Fruit fly (Drosophila melanogaster): ENCODE data around the gene dop.
A peak's percentile ranks its signal among the peaks of the same experiment; 100 is the strongest.

dop gene

DNA sequence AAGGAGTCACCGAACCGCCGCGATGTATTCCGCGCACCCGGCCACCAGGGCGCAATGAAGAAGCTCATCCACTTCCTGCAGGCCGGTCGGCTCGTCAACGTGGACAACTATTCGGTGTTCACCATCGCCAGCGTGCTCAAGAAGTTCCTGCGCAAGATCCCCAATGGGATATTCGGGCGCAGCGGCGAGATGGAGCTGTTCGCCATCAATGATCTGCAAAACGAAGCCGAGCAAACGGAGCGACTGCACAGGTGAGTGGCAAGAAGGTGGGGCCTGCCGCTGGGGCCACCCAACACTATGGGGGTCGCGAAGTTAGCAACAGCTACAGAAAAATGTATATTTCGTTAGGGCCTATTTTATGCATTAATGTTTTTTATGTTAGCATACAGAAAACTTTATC is 23.9 kb downstream of the dop start (continued):
- peak; percentile 17; the same call in 1 of the 3 replicates for TF ChIP-seq row (GFP tag; IDR thresholded peaks at IDR 0.05)
- no peak for TF ChIP-seq CG13123 (GFP tag; optimal IDR thresholded peaks at IDR 0.05)
- TF ChIP-seq her (GFP tag; optimal IDR thresholded peaks at IDR 0.05): no peak
- TF ChIP-seq CG9215 (GFP tag; IDR thresholded peaks at IDR 0.05): no peak
- 0 out of 2 replicates have a peak, but pooled peaks have one; percentile 15 for TF ChIP-seq sob (GFP tag; IDR thresholded peaks at IDR 0.05)
- TF ChIP-seq prd (optimal IDR thresholded peaks at IDR 0.05): no peak
- TF ChIP-seq prd (GFP tag; IDR thresholded peaks at IDR 0.05): 0 out of 3 replicates have a peak, but pooled peaks have one; percentile 11
- 0 out of 2 replicates have a peak, but pooled peaks have one; percentile 23 for TF ChIP-seq Ada2b (GFP tag; IDR thresholded peaks at IDR 0.05)
- no peak for TF ChIP-seq CG10543 (GFP tag; optimal IDR thresholded peaks at IDR 0.05)
- no peak for TF ChIP-seq sima (GFP tag; optimal IDR thresholded peaks at IDR 0.05)
- peak; percentile 5 for TF ChIP-seq jumu (GFP tag; optimal IDR thresholded peaks at IDR 0.05)
- 0 out of 3 replicates have a peak, but pooled peaks have one; percentile 39 for TF ChIP-seq CG6175 (GFP tag; IDR thresholded peaks at IDR 0.05)
- 0 out of 2 replicates have a peak, but pooled peaks have one; percentile 16 for TF ChIP-seq CG32532 (GFP tag; IDR thresholded peaks at IDR 0.05)
- TF ChIP-seq CG9797 (GFP tag; optimal IDR thresholded peaks at IDR 0.05): no peak
- TF ChIP-seq H2.0 (GFP tag; IDR thresholded peaks at IDR 0.05): 0 out of 2 replicates have a peak, but pooled peaks have one; percentile 11
- 0 out of 2 replicates have a peak, but pooled peaks have one; percentile 40 for TF ChIP-seq CG32772 (GFP tag; IDR thresholded peaks at IDR 0.05)
- no peak for TF ChIP-seq nau (GFP tag; optimal IDR thresholded peaks at IDR 0.05)
- peak; percentile 24; the same call in 1 of the 3 replicates for TF ChIP-seq CG11456 (GFP tag; IDR thresholded peaks at IDR 0.05)
- TF ChIP-seq Tbp (GFP tag; optimal IDR thresholded peaks at IDR 0.05): no peak
- TF ChIP-seq sug (tag; optimal IDR thresholded peaks at IDR 0.05): no peak
- 0 out of 2 replicates have a peak, but pooled peaks have one; percentile 25 for TF ChIP-seq Ptx1 (GFP tag; IDR thresholded peaks at IDR 0.05)
- no peak for TF ChIP-seq Camta (GFP tag; optimal IDR thresholded peaks at IDR 0.05)
- no peak for TF ChIP-seq Sry-β (GFP tag; optimal IDR thresholded peaks at IDR 0.05)
- TF ChIP-seq ems (GFP tag; optimal IDR thresholded peaks at IDR 0.05): no peak
- TF ChIP-seq unpg (GFP tag; optimal IDR thresholded peaks at IDR 0.05): no peak
- TF ChIP-seq CG12155 (GFP tag; optimal IDR thresholded peaks at IDR 0.05): no peak
- peak; percentile 55 for TF ChIP-seq Ets65A (GFP tag)
- 0 out of 2 replicates have a peak, but pooled peaks have one; percentile 10 for TF ChIP-seq CG4360 (GFP tag; IDR thresholded peaks at IDR 0.05)
- TF ChIP-seq CG15479 (GFP tag; optimal IDR thresholded peaks at IDR 0.05): no peak
- TF ChIP-seq sqz (GFP tag; optimal IDR thresholded peaks at IDR 0.05): no peak
- no peak for TF ChIP-seq CG4328 (GFP tag; optimal IDR thresholded peaks at IDR 0.05)
- TF ChIP-seq pb (GFP tag; optimal IDR thresholded peaks at IDR 0.05): peak; percentile 29
- TF ChIP-seq CG15073 (GFP tag; optimal IDR thresholded peaks at IDR 0.05): no peak

dm6 chr3L:15590803-15591597 is 25.2 kb downstream of the dop start:
- TF ChIP-seq CG17568 (GFP tag; optimal IDR thresholded peaks at IDR 0.05): peak; percentile 41
- TF ChIP-seq CG9817 (tag; optimal IDR thresholded peaks at IDR 0.05): peak; percentile 13
- TF ChIP-seq ind (GFP tag; optimal IDR thresholded peaks at IDR 0.05): no peak
- TF ChIP-seq Rx (GFP tag; IDR thresholded peaks at IDR 0.05): no peak
- TF ChIP-seq HLHmδ (GFP tag; optimal IDR thresholded peaks at IDR 0.05): no peak
- TF ChIP-seq CG18599 (GFP tag; optimal IDR thresholded peaks at IDR 0.05): peak; percentile 6
- peak; percentile 59 for TF ChIP-seq Asciz (GFP tag; optimal IDR thresholded peaks at IDR 0.05)
- no peak for TF ChIP-seq unc-4 (GFP tag; IDR thresholded peaks at IDR 0.05; ENCODE audit: partially characterized antibody)
- TF ChIP-seq Jarid2 (GFP tag; optimal IDR thresholded peaks at IDR 0.05): no peak
- peak; percentile 36 for TF ChIP-seq cg (GFP tag; optimal IDR thresholded peaks at IDR 0.05)
- no peak for TF ChIP-seq CG13894 (tag; optimal IDR thresholded peaks at IDR 0.05)
- TF ChIP-seq h (optimal IDR thresholded peaks at IDR 0.05): no peak
- no peak for TF ChIP-seq CG18262 (tag; optimal IDR thresholded peaks at IDR 0.05)
- no peak for TF ChIP-seq CG9437 (GFP tag; optimal IDR thresholded peaks at IDR 0.05)
- peak in 1 of 2 experiments; percentile 17 for TF ChIP-seq Hr51 (GFP tag; optimal IDR thresholded peaks at IDR 0.05)
- TF ChIP-seq cwo (GFP tag; optimal IDR thresholded peaks at IDR 0.05): no peak
- no peak for TF ChIP-seq CG32767 (GFP tag; IDR thresholded peaks at IDR 0.05)
- peak; percentile 39 for TF ChIP-seq CG3281 (GFP tag; optimal IDR thresholded peaks at IDR 0.05)

Measured in whole organism, embryonic.